Worm (Caenorhabditis elegans): ENCODE measurements around the gene C08E8.4.

The C08E8.4 gene

DNA sequence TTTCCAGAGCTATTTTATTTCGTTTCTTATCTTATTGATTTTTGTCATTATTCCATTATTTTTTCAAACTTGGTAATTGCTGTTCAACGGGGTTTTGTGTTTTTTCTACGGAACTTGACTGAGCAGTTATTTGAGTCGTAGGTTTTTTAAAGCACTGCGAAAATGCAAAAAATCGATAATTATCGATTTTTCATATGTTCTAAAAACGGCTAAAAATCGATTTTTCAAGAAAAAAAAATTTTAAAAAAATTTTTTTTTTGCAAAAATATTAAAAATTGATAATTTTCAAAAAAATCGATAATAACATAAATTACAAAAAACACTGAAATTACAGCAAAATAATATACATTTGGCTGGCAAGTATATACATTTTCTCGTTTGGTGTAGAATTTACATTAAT lies 3.9 kb downstream of the C08E8.4 start:
- no peak for TF ChIP-seq him-1 (tag; optimal IDR thresholded peaks at IDR 0.05)
- TF ChIP-seq athp-1 (tag; optimal IDR thresholded peaks at IDR 0.05), result no peak
- TF ChIP-seq ztf-3 (GFP tag; optimal IDR thresholded peaks at IDR 0.05), result no peak
- no peak for TF ChIP-seq lsy-27 (tag; optimal IDR thresholded peaks at IDR 0.05; ENCODE audit: borderline replicate concordance, insufficient read depth)
- no peak for TF ChIP-seq hmg-1.2 (GFP tag; IDR thresholded peaks at IDR 0.05)
- TF ChIP-seq Y79H2A.3 (GFP tag; conservative IDR thresholded peaks at IDR 0.05), result no peak
- no peak for TF ChIP-seq snpc-3.4 (tag; optimal IDR thresholded peaks at IDR 0.05)
- no peak for TF ChIP-seq egl-18 (GFP tag; IDR thresholded peaks at IDR 0.05)
- no peak for TF ChIP-seq ama-1 (optimal IDR thresholded peaks at IDR 0.05)
- TF ChIP-seq ama-1 (GFP tag; optimal IDR thresholded peaks at IDR 0.05), result no peak
- TF ChIP-seq ztf-28 (GFP tag; IDR thresholded peaks at IDR 0.05), result no peak
- no peak for TF ChIP-seq nhr-90 (tag; optimal IDR thresholded peaks at IDR 0.05)
- no peak for TF ChIP-seq somi-1 (GFP tag; optimal IDR thresholded peaks at IDR 0.05)
- no peak for TF ChIP-seq rpc-1 (optimal IDR thresholded peaks at IDR 0.05)
- no peak for TF ChIP-seq rpc-1 (tag; optimal IDR thresholded peaks at IDR 0.05)
- no peak for TF ChIP-seq nhr-120 (GFP tag; IDR thresholded peaks at IDR 0.05)

DNA sequence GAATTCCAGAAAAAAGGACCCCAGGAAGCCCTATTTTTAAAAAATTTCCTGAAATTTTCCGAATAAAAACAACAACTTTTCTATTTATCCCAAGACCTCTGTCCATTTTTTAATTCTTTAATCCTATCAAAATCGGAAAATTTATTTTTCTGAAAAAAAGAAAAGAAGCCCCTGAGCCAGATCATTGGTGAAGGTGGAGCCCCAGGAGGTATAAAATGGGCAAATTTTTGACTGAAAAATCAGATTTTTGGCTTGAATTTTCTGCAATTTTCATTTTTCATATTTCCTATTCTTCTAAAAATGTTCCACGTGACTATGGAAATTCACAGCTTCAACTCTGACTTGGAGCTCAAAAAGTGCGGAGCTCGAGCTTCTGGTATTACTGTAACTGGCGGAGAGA lies 7.2 kb downstream of the C08E8.4 start, which contains the start of gene Y51A2B.8:
TSS of gene Y51A2B.8 (plus strand) at position 301 of the 400 bp plus-strand sequence.
- TF ChIP-seq chd-7 (tag; optimal IDR thresholded peaks at IDR 0.05), result no peak
- no peak for TF ChIP-seq hlh-12 (tag; optimal IDR thresholded peaks at IDR 0.05)
- no peak for TF ChIP-seq lin-54 (GFP tag; optimal IDR thresholded peaks at IDR 0.05)
- no peak for TF ChIP-seq sea-2 (GFP tag; IDR thresholded peaks at IDR 0.05)
- no peak for TF ChIP-seq dpff-1 (tag; optimal IDR thresholded peaks at IDR 0.05)
- no peak for TF ChIP-seq ztf-6 (GFP tag; IDR thresholded peaks at IDR 0.05)
- no peak for TF ChIP-seq nhr-120 (GFP tag; IDR thresholded peaks at IDR 0.05)
- no peak for TF ChIP-seq ceh-79 (tag; optimal IDR thresholded peaks at IDR 0.05)
- TF ChIP-seq die-1 (tag; optimal IDR thresholded peaks at IDR 0.05), result no peak
- TF ChIP-seq nhr-27 (tag; optimal IDR thresholded peaks at IDR 0.05), result no peak
- no peak for TF ChIP-seq Y53G8AR.9 (GFP tag; conservative IDR thresholded peaks at IDR 0.05)
- TF ChIP-seq ets-4 (GFP tag; optimal IDR thresholded peaks at IDR 0.05), result no peak
- TF ChIP-seq rpc-1 (optimal IDR thresholded peaks at IDR 0.05), result no peak
- TF ChIP-seq rpc-1 (tag; optimal IDR thresholded peaks at IDR 0.05), result no peak

DNA sequence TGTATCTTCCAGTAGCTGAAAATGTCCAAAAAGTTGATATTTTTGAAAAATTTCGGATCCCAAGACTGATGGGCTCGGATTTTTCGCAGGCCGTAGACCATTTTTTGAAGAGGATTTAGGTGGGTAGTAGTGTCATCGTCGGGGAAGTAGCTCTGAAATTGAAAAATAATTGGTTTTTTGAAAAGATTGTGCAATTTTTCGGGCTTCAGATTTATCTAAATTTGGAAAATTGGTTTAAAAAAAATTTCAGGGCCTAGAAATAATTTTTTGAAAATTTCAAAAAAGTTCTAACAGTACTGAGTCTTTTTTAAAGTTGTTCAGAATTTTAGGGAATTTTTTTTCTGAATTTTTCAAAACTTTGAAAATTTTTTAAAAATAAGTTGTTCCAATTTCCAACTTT lies 10.9 kb downstream of the C08E8.4 start, which contains the start of gene nhr-288:
TSS of gene nhr-288 (minus strand) at position 101 of the 400 bp plus-strand sequence.
- TF ChIP-seq chd-7 (tag; optimal IDR thresholded peaks at IDR 0.05) (no peak), lsy-27 (tag; optimal IDR thresholded peaks at IDR 0.05; ENCODE audit: borderline replicate concordance, insufficient read depth) (no peak), F52B5.7 (tag; optimal IDR thresholded peaks at IDR 0.05) (no peak), ceh-27 (GFP tag; optimal IDR thresholded peaks at IDR 0.05) (no peak), hmg-20 (GFP tag; IDR thresholded peaks at IDR 0.05) (no peak), snpc-1.3 (tag; optimal IDR thresholded peaks at IDR 0.05; ENCODE audit: insufficient read depth) (no peak), let-526 (GFP tag; IDR thresholded peaks at IDR 0.05) (no peak), zim-3 (tag; optimal IDR thresholded peaks at IDR 0.05) (no peak), nfya-2 (GFP tag; IDR thresholded peaks at IDR 0.05) (no peak), sptf-2 (GFP tag; optimal IDR thresholded peaks at IDR 0.05) (no peak), hrde-1 (tag; optimal IDR thresholded peaks at IDR 0.05; ENCODE audit: borderline replicate concordance) (no peak), mxl-1 (tag; optimal IDR thresholded peaks at IDR 0.05) (no peak), aptf-2 (GFP tag; conservative IDR thresholded peaks at IDR 0.05) (no peak)
